Worm (Caenorhabditis elegans): Measurements from ENCODE around the gene pbs-3.

ce11 chrII:4918501-4919021 lies 36.7 kb downstream of the pbs-3 start:
- TF ChIP-seq unc-39 (tag; optimal IDR thresholded peaks at IDR 0.05): no peak
- TF ChIP-seq nhr-237 (tag; optimal IDR thresholded peaks at IDR 0.05): no peak
- TF ChIP-seq nhr-11 (tag; optimal IDR thresholded peaks at IDR 0.05): no peak
- TF ChIP-seq nfya-1 (tag; optimal IDR thresholded peaks at IDR 0.05; ENCODE audit: insufficient read depth): no peak
- TF ChIP-seq lin-39 (tag; optimal IDR thresholded peaks at IDR 0.05): no peak
- TF ChIP-seq skn-1 (tag; optimal IDR thresholded peaks at IDR 0.05): no peak
- TF ChIP-seq egl-5 (tag; optimal IDR thresholded peaks at IDR 0.05): no peak
- no peak for TF ChIP-seq pha-4 (tag; optimal IDR thresholded peaks at IDR 0.05)
